Worm (Caenorhabditis elegans): ENCODE measurements around the gene nhr-246.

nhr-246 gene

ce11 chrV:15318638-15319037 is 2.4 kb downstream of the nhr-246 start, which contains the start of gene nhr-291:
nhr-291 (plus strand) TSS chrV:15318961.
- TF ChIP-seq skn-1 (tag; optimal IDR thresholded peaks at IDR 0.05), result peak; percentile 62
- no peak for TF ChIP-seq elt-1 (tag; optimal IDR thresholded peaks at IDR 0.05)
- peak; percentile 57 for TF ChIP-seq fos-1 (tag; optimal IDR thresholded peaks at IDR 0.05)
- no peak for TF ChIP-seq nhr-12 (tag; optimal IDR thresholded peaks at IDR 0.05)
- no peak for TF ChIP-seq ztf-4 (tag; optimal IDR thresholded peaks at IDR 0.05)
- no peak for TF ChIP-seq ZK546.5 (tag; optimal IDR thresholded peaks at IDR 0.05)
- TF ChIP-seq sea-2 (GFP tag; optimal IDR thresholded peaks at IDR 0.05), result no peak
- peak; percentile 99 for TF ChIP-seq pqm-1 (tag; optimal IDR thresholded peaks at IDR 0.05)
- TF ChIP-seq jun-1 (tag; optimal IDR thresholded peaks at IDR 0.05), result peak; percentile 93
- peak; percentile 99 for TF ChIP-seq elt-2 (tag; optimal IDR thresholded peaks at IDR 0.05)
- TF ChIP-seq pha-4 (tag; optimal IDR thresholded peaks at IDR 0.05), result peak; percentile 83
- TF ChIP-seq unc-39 (tag; optimal IDR thresholded peaks at IDR 0.05), result no peak

DNA sequence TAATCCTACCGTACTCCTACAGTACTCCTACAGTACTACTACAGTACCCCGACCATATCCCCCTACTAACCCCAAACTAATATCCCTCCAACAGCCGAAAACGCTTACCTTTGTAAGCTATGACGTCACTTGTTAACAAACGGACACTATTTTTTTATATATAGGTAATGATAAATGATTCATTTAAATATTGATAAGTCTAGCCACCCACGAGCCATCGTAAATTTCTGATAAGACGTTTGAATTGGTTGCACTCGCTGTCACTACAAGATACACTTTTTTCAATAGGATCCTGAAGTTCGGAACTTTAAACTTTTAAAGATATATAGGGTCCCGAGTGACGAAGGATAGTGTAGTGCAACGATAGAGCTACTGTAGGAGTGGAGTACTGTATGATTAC is 6.4 kb downstream of the nhr-246 start, which contains the start of gene nhr-247:
TSS of gene nhr-247 (plus strand) at position 330 of the 400 bp plus-strand sequence.
- peak; percentile 9 for TF ChIP-seq pqm-1 (tag; optimal IDR thresholded peaks at IDR 0.05)
- TF ChIP-seq elt-2 (tag; optimal IDR thresholded peaks at IDR 0.05), result peak; percentile 59

ce11 chrV:15323417-15323816 is 7.1 kb downstream of the nhr-246 start:
- no peak for TF ChIP-seq ZK546.5 (tag; optimal IDR thresholded peaks at IDR 0.05)
- peak; percentile 85 for TF ChIP-seq elt-2 (tag; optimal IDR thresholded peaks at IDR 0.05)
- TF ChIP-seq pqm-1 (tag; optimal IDR thresholded peaks at IDR 0.05), result peak; percentile 63

DNA sequence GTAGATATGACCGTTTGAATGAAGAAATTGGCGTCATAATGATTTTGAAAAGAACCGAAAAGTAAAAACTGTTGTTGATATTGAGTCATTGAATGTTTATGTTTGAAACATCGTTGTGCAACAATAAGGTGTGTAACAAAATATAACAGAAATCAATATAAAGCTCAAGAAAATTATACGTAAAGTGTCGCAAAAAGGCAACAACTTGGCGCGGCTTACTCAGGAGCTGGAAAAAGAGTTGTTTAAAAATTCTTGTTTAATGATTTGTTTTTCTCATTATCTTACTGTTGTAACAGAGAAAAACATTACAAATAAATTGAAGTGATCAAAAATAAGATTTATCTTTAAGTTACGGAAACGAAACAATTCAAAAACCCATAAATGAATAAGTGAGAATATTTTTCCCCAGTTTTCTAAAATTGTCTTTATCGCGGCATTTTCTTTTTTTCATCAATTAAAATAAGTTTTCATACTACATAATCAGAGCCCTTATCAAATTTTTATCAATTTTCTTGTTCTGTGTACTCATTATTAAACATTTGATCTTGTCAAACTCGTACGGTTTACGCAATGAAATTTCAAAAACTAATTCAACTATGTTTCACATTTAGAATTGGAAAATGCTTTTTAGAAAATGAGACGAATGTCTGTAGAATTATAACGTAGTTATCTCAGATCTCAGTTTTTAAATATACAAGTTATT is 11.6 kb downstream of the nhr-246 start, which contains the start of gene ZK1037.6:
TSS of gene ZK1037.6 (minus strand) at position 51 of the 703 bp plus-strand sequence.
- no peak for TF ChIP-seq fkh-2 (tag; optimal IDR thresholded peaks at IDR 0.05)
- no peak for TF ChIP-seq nfya-1 (tag; optimal IDR thresholded peaks at IDR 0.05; ENCODE audit: insufficient read depth)
- TF ChIP-seq tbx-2 (tag; optimal IDR thresholded peaks at IDR 0.05), result no peak
- TF ChIP-seq fkh-10 (GFP tag; optimal IDR thresholded peaks at IDR 0.05), result no peak
- no peak for TF ChIP-seq egl-27 (tag; optimal IDR thresholded peaks at IDR 0.05)
- TF ChIP-seq jun-1 (tag; optimal IDR thresholded peaks at IDR 0.05), result peak; percentile 30
- no peak for TF ChIP-seq eor-1 (tag; optimal IDR thresholded peaks at IDR 0.05)
- no peak for TF ChIP-seq unc-62 (GFP tag; optimal IDR thresholded peaks at IDR 0.05)
- TF ChIP-seq pqm-1 (tag; optimal IDR thresholded peaks at IDR 0.05), result no peak
- TF ChIP-seq nhr-76 (tag; optimal IDR thresholded peaks at IDR 0.05), result no peak
- no peak for TF ChIP-seq pha-4 (tag; optimal IDR thresholded peaks at IDR 0.05)
- TF ChIP-seq ztf-4 (tag; optimal IDR thresholded peaks at IDR 0.05), result no peak
- no peak for TF ChIP-seq aly-2 (tag; optimal IDR thresholded peaks at IDR 0.05)
- no peak for TF ChIP-seq ama-1 (optimal IDR thresholded peaks at IDR 0.05)
- peak; percentile 75 for TF ChIP-seq elt-2 (tag; optimal IDR thresholded peaks at IDR 0.05)

DNA sequence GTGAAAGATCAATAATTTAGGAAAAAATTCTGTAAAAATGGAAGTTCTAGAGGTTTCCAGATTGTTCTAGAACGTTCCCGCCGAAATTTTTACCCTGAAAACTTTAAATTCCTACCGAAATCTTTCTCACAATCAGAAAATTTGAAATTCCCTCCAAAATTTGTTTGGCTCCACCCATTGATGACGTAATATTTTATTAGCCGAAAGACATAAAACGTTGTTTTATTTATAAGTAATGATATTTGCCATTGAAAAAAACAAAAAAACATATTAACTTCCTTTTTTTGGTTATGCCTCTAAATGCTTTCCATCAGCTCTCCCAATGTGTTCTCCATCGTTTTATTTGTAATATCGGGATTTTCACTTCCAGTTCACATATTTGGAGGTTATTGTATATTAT is 14.0 kb downstream of the nhr-246 start, which contains the start of gene srh-295:
TSS of gene srh-295 (plus strand) at position 301 of the 400 bp plus-strand sequence.
- TF ChIP-seq ceh-28 (tag; optimal IDR thresholded peaks at IDR 0.05), result no peak
- TF ChIP-seq zag-1 (tag; optimal IDR thresholded peaks at IDR 0.05), result no peak
- no peak for TF ChIP-seq ceh-16 (tag; optimal IDR thresholded peaks at IDR 0.05)
- TF ChIP-seq pqm-1 (tag; optimal IDR thresholded peaks at IDR 0.05), result no peak
- TF ChIP-seq pha-4 (tag; optimal IDR thresholded peaks at IDR 0.05), result no peak
- no peak for TF ChIP-seq nhr-28 (tag; optimal IDR thresholded peaks at IDR 0.05)
- no peak for TF ChIP-seq egl-5 (tag; optimal IDR thresholded peaks at IDR 0.05)
- no peak for TF ChIP-seq nhr-43 (tag; optimal IDR thresholded peaks at IDR 0.05; ENCODE audit: poor library complexity, severe bottlenecking)
- no peak for TF ChIP-seq mdl-1 (tag; optimal IDR thresholded peaks at IDR 0.05)
- TF ChIP-seq hmg-11 (tag; optimal IDR thresholded peaks at IDR 0.05), result no peak

DNA sequence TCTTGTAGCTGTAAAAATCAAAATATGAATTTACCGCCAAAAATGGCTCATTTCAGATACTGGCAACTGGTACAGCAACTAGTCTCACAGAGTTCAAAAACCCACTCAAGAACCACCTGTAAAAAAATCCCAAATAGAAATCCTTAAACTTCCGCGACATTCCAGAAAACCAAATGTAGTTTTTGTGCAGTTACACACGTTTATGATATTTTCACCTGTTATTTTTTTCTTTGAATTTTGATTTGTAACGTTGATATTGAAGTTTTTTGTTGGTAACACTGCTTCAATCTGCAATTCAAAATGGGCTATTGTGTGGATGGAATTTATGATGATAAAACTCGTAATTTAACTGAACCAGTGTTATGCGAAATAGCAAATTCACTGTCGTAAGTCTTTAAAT is 16.6 kb downstream of the nhr-246 start, which contains the start of gene srw-113:
TSS of gene srw-113 (plus strand) at position 301 of the 400 bp plus-strand sequence.
- TF ChIP-seq ceh-16 (tag; optimal IDR thresholded peaks at IDR 0.05) (no peak), unc-39 (tag; optimal IDR thresholded peaks at IDR 0.05) (no peak), hmg-11 (tag; optimal IDR thresholded peaks at IDR 0.05) (no peak), nhr-77 (tag; optimal IDR thresholded peaks at IDR 0.05) (no peak), nhr-28 (tag; optimal IDR thresholded peaks at IDR 0.05) (no peak), elt-1 (tag; optimal IDR thresholded peaks at IDR 0.05) (no peak), aly-2 (tag; optimal IDR thresholded peaks at IDR 0.05) (no peak), nhr-12 (tag; optimal IDR thresholded peaks at IDR 0.05) (no peak), nhr-237 (tag; optimal IDR thresholded peaks at IDR 0.05) (no peak)

Data from whole organism, L3 larva.